Worm (Caenorhabditis elegans) whole organism, L4 larva: ENCODE results near the gene srt-6.
A peak's percentile ranks its signal among the peaks of the same experiment; 100 is the strongest.

ENCODE experiments used
- F26F4.8 ChIP-seq: fragments of 200-800 bp; sonication (Bioruptor generic); conservative IDR thresholded peaks from 2 replicates; pipeline ENCODE4 v1.3.6; 2022; ENCODE audit warnings: missing genetic modification characterization, missing compliant biosample characterization
- F37D6.2 ChIP-seq: sonication (generic microtip); optimal IDR thresholded peaks from 2 replicates; lab custom pipeline; 2016; ENCODE audit warnings: mild to moderate bottlenecking, missing genetic modification characterization, missing compliant biosample characterization
- R02D3.7 ChIP-seq: fragments of 150-350 bp; sonication (generic microtip); optimal IDR thresholded peaks from 3 replicates; lab custom pipeline; 2014; ENCODE audit warnings: missing biosample characterization, missing genetic modification characterization
- Y105C5A.15 ChIP-seq: fragments of 200-800 bp; sonication (Bioruptor generic); IDR thresholded peaks from 2 replicates; pipeline ENCODE4 v1.3.6; 2022; ENCODE audit warnings: missing genetic modification characterization, missing compliant biosample characterization
- ZK546.5 ChIP-seq, 2 experiments: sonication (generic microtip); optimal IDR thresholded peaks; 2 replicates each; lab custom pipeline; 2017; ENCODE audit warnings: missing biosample characterization in 2 of 2, missing genetic modification characterization in 2 of 2
- ama-1 ChIP-seq: fragments of 150-350 bp; optimal IDR thresholded peaks from 2 replicates; lab custom pipeline; 2014; ENCODE audit warnings: inconsistent platforms, mixed read lengths
- arid-1 ChIP-seq: fragments of 200-800 bp; sonication (Bioruptor generic); conservative IDR thresholded peaks from 2 replicates; pipeline ENCODE4 v1.3.6; 2022; ENCODE audit warnings: missing genetic modification reagents, missing genetic modification characterization, missing compliant biosample characterization
- attf-4 ChIP-seq: sonication (generic microtip); optimal IDR thresholded peaks from 3 replicates; lab custom pipeline; 2017; ENCODE audit warnings: missing biosample characterization, missing genetic modification characterization
- ceh-20 ChIP-seq: fragments of 200-800 bp; sonication (Bioruptor generic); IDR thresholded peaks from 2 replicates; pipeline ENCODE4 v1.3.6; 2022; ENCODE audit warnings: missing genetic modification reagents, missing genetic modification characterization, missing compliant biosample characterization
- ceh-32 ChIP-seq: sonication (generic microtip); optimal IDR thresholded peaks from 2 replicates; lab custom pipeline; 2016; ENCODE audit warnings: mild to moderate bottlenecking, missing genetic modification characterization, missing compliant biosample characterization; ENCODE audit not compliant: poor library complexity
- ceh-44 ChIP-seq: fragments of 200-800 bp; sonication (Bioruptor generic); IDR thresholded peaks from 2 replicates; pipeline ENCODE4 v1.3.6; 2022; ENCODE audit warnings: missing genetic modification reagents, missing genetic modification characterization, missing compliant biosample characterization
- daf-12 ChIP-seq: fragments of 150-350 bp; optimal IDR thresholded peaks from 2 replicates; lab custom pipeline; 2014; ENCODE audit warnings: missing biosample characterization, missing genetic modification reagents, missing genetic modification characterization
- daf-16 ChIP-seq, 3 experiments: sonication (generic microtip); optimal IDR thresholded peaks; 2 replicates each; lab custom pipeline; 2016 to 2017; ENCODE audit warnings: missing genetic modification characterization in 3 of 3, missing genetic modification reagents in 3 of 3, mild to moderate bottlenecking in 2 of 3, missing compliant biosample characterization in 2 of 3, missing biosample characterization in 1 of 3, moderate library complexity in 1 of 3
- daf-19 ChIP-seq: fragments of 200-800 bp; sonication (Bioruptor generic); conservative IDR thresholded peaks from 2 replicates; pipeline ENCODE4 v1.3.6; 2022; ENCODE audit warnings: missing genetic modification characterization, missing compliant biosample characterization
- daf-8 ChIP-seq: fragments of 200-800 bp; sonication (Bioruptor generic); IDR thresholded peaks from 2 replicates; pipeline ENCODE4 v1.3.6; 2022; ENCODE audit warnings: missing genetic modification characterization, missing compliant biosample characterization
- dve-1 ChIP-seq: sonication (generic microtip); optimal IDR thresholded peaks from 2 replicates; lab custom pipeline; 2017; ENCODE audit warnings: antibody characterized with exemption, mild to moderate bottlenecking, missing genetic modification characterization, missing compliant biosample characterization; ENCODE audit not compliant: insufficient read depth
- egl-43 ChIP-seq: fragments of 200-800 bp; sonication (Bioruptor generic); IDR thresholded peaks from 2 replicates; pipeline ENCODE4 v1.3.6; 2022; ENCODE audit warnings: missing genetic modification reagents, missing genetic modification characterization, missing compliant biosample characterization
- hif-1 ChIP-seq, 2 experiments: sonication (generic microtip); optimal IDR thresholded peaks; 2 replicates each; lab custom pipeline; 2016 to 2017; ENCODE audit warnings: missing compliant biosample characterization in 2 of 2, missing genetic modification characterization in 2 of 2, missing genetic modification reagents in 2 of 2, missing genotype in 2 of 2, mild to moderate bottlenecking in 1 of 2
- jun-1 ChIP-seq: fragments of 150-350 bp; optimal IDR thresholded peaks from 2 replicates; lab custom pipeline; 2014; ENCODE audit warnings: missing biosample characterization, missing genetic modification reagents, missing genetic modification characterization
- lim-7 ChIP-seq: fragments of 200-800 bp; sonication (Bioruptor generic); IDR thresholded peaks from 2 replicates; pipeline ENCODE4 v1.3.6; 2022; ENCODE audit warnings: missing genetic modification characterization, missing compliant biosample characterization
- lin-1 ChIP-seq: fragments of 200-800 bp; sonication (Bioruptor generic); IDR thresholded peaks from 2 replicates; pipeline ENCODE4 v1.3.6; 2022; ENCODE audit warnings: missing genetic modification reagents, missing genetic modification characterization, missing compliant biosample characterization
- lin-13 ChIP-seq: fragments of 150-350 bp; optimal IDR thresholded peaks from 2 replicates; lab custom pipeline; 2014; ENCODE audit warnings: missing biosample characterization, missing genetic modification reagents, missing genetic modification characterization
- lin-15B ChIP-seq: fragments of 150-350 bp; sonication (generic microtip); optimal IDR thresholded peaks from 3 replicates; lab custom pipeline; 2014; ENCODE audit warnings: missing biosample characterization, missing genetic modification characterization
- lin-38 ChIP-seq: fragments of 200-800 bp; sonication (Bioruptor generic); IDR thresholded peaks from 2 replicates; pipeline ENCODE4 v1.3.6; 2022; ENCODE audit warnings: missing genetic modification reagents, missing genetic modification characterization, missing compliant biosample characterization
- lir-3 ChIP-seq: sonication (generic microtip); optimal IDR thresholded peaks from 2 replicates; lab custom pipeline; 2016; ENCODE audit warnings: mild to moderate bottlenecking, missing genetic modification characterization, missing compliant biosample characterization
- lsy-2 ChIP-seq, 2 experiments: fragments of 150-350 bp in 1 of 2; sonication (generic microtip) in 1 of 2; optimal IDR thresholded peaks; 2 replicates each; lab custom pipeline; 2014 to 2017; ENCODE audit warnings: missing biosample characterization in 2 of 2, missing genetic modification characterization in 2 of 2
- madf-5 ChIP-seq, 2 experiments: fragments of 200-800 bp; sonication (Bioruptor generic); IDR thresholded peaks; 2 replicates each; pipeline ENCODE4 v1.3.6; 2022; ENCODE audit warnings: missing compliant biosample characterization in 2 of 2, missing genetic modification characterization in 2 of 2
- mdl-1 ChIP-seq, 2 experiments: fragments of 150-350 bp in 1 of 2; sonication (generic microtip) in 1 of 2; optimal IDR thresholded peaks; 2 replicates each; lab custom pipeline; 2014 to 2017; ENCODE audit warnings: missing biosample characterization in 2 of 2, missing genetic modification characterization in 2 of 2
- mes-2 ChIP-seq: sonication (generic microtip); optimal IDR thresholded peaks from 2 replicates; lab custom pipeline; 2016; ENCODE audit warnings: missing genotype, mild to moderate bottlenecking, missing genetic modification characterization, missing compliant biosample characterization; ENCODE audit not compliant: poor library complexity, severe bottlenecking
- mxl-2 ChIP-seq: fragments of 200-800 bp; sonication (Bioruptor generic); conservative IDR thresholded peaks from 2 replicates; pipeline ENCODE4 v1.3.6; 2022; ENCODE audit warnings: missing genetic modification reagents, missing genetic modification characterization, missing compliant biosample characterization
- mxl-3 ChIP-seq: fragments of 200-800 bp; sonication (Bioruptor generic); optimal IDR thresholded peaks from 2 replicates; lab custom pipeline; 2018; ENCODE audit warnings: mild to moderate bottlenecking, missing genetic modification characterization, missing compliant biosample characterization
- nhr-10 ChIP-seq: fragments of 150-350 bp; optimal IDR thresholded peaks from 2 replicates; lab custom pipeline; 2014; ENCODE audit warnings: missing biosample characterization, missing genetic modification characterization
- nhr-102 ChIP-seq: sonication (generic microtip); optimal IDR thresholded peaks from 2 replicates; lab custom pipeline; 2016; ENCODE audit warnings: mild to moderate bottlenecking, missing genetic modification characterization, moderate library complexity, missing compliant biosample characterization
- nhr-42 ChIP-seq: fragments of 200-800 bp; sonication (Bioruptor generic); IDR thresholded peaks from 2 replicates; pipeline ENCODE4 v1.3.6; 2022; ENCODE audit warnings: missing genetic modification characterization, missing compliant biosample characterization
- nhr-76 ChIP-seq: fragments of 150-350 bp; optimal IDR thresholded peaks from 2 replicates; lab custom pipeline; 2014; ENCODE audit warnings: missing biosample characterization, missing genetic modification characterization
- nhr-77 ChIP-seq: fragments of 150-350 bp; optimal IDR thresholded peaks from 2 replicates; lab custom pipeline; 2014; ENCODE audit warnings: missing biosample characterization, missing genetic modification characterization
- pha-4 ChIP-seq, 2 experiments: fragments of 150-350 bp in 1 of 2; fragments of 200-800 bp in 1 of 2; sonication (Bioruptor generic) in 1 of 2; IDR thresholded peaks in 1 of 2; optimal IDR thresholded peaks in 1 of 2; 2 replicates each; pipeline versions ENCODE4 v1.3.6 to Lab custom; 2014 to 2022; ENCODE audit warnings: missing genetic modification characterization in 2 of 2, missing genetic modification reagents in 2 of 2, missing biosample characterization in 1 of 2, missing compliant biosample characterization in 1 of 2
- php-3 ChIP-seq: fragments of 200-800 bp; sonication (Bioruptor generic); IDR thresholded peaks from 2 replicates; pipeline ENCODE4 v1.3.6; 2022; ENCODE audit warnings: missing genetic modification reagents, missing genetic modification characterization, missing compliant biosample characterization
- saeg-2 ChIP-seq: fragments of 200-800 bp; sonication (Bioruptor generic); IDR thresholded peaks from 2 replicates; pipeline ENCODE4 v1.3.6; 2022; ENCODE audit warnings: missing genetic modification reagents, missing genetic modification characterization, missing compliant biosample characterization
- skn-1 ChIP-seq: fragments of 150-350 bp; optimal IDR thresholded peaks from 2 replicates; lab custom pipeline; 2014; ENCODE audit warnings: missing biosample characterization, missing genetic modification characterization
- spr-1 ChIP-seq: sonication (generic microtip); optimal IDR thresholded peaks from 2 replicates; lab custom pipeline; 2016; ENCODE audit warnings: mild to moderate bottlenecking, missing genetic modification characterization, missing compliant biosample characterization
- tag-97 ChIP-seq: fragments of 200-800 bp; sonication (Bioruptor generic); IDR thresholded peaks from 2 replicates; pipeline ENCODE4 v1.3.6; 2022; ENCODE audit warnings: missing genetic modification characterization, missing compliant biosample characterization
- tra-1 ChIP-seq: fragments of 200-800 bp; sonication (Bioruptor generic); IDR thresholded peaks from 2 replicates; pipeline ENCODE4 v1.3.6; 2022; ENCODE audit warnings: missing genetic modification reagents, missing genetic modification characterization, missing compliant biosample characterization
- unc-62 ChIP-seq, 3 experiments: fragments of 150-350 bp in 1 of 3; sonication (generic microtip); optimal IDR thresholded peaks in 2 of 3; peaks in 1 of 3; 1 replicate in 1 of 3; 2 replicates in 2 of 3; lab custom pipeline; 2014 to 2017; ENCODE audit warnings: missing biosample characterization in 3 of 3, missing genetic modification characterization in 3 of 3, missing genetic modification reagents in 3 of 3, missing genotype in 1 of 3
- vab-7 ChIP-seq: fragments of 200-800 bp; sonication (Bioruptor generic); IDR thresholded peaks from 2 replicates; pipeline ENCODE4 v1.3.6; 2022; ENCODE audit warnings: missing genetic modification reagents, missing genetic modification characterization, missing compliant biosample characterization
- zip-2 ChIP-seq: fragments of 150-350 bp; optimal IDR thresholded peaks from 2 replicates; lab custom pipeline; 2014; ENCODE audit warnings: missing biosample characterization, missing genetic modification characterization
- ztf-11 ChIP-seq: fragments of 150-350 bp; optimal IDR thresholded peaks from 2 replicates; lab custom pipeline; 2014; ENCODE audit warnings: missing biosample characterization, missing genetic modification characterization
- ztf-7 ChIP-seq: fragments of 150-350 bp; optimal IDR thresholded peaks from 2 replicates; lab custom pipeline; 2014; ENCODE audit warnings: missing biosample characterization, missing genetic modification characterization

The srt-6 gene

DNA sequence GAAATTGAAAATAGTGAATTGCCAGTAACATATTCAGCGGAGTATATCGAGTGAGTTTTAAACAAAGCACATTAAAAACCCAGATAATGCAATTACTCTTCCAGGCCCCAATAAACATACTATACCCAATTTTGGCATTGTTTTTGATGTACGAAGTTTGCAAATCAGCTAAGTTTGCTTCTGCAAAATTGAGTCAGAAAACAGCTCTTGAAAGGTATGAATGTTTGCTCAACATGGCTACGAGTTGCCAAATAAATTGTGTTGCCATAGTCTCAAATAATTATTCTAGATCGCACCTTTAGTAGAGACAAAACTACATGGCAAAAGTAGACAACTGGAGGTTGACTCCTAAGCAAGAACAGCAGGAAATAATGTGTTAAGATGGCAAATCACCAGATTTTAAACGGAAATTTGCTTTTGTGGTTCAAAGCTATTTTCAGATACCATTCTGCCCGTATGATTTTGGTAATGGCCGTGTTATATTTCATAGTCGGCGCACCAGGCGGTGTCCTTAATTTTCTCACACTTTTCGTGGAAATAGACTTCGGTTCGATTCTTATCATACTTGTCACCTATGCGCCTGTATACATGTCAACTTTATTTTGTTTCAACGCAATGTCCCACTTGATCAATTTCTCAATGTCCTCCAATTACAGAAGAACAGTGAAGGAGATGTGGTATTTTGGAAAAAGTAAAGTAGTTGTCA lies 24.0 kb upstream of the srt-6 start (continued):
- TF ChIP-seq mes-2 (tag; lab: Kevin White, UChicago) (peak; percentile 29), lin-13 (GFP tag; lab: Kevin White, UChicago) (no peak), ama-1 (peak; percentile 73), daf-8 (0 out of 2 replicates have a peak, but pooled peaks have one; percentile 50), ceh-32 (tag; lab: Kevin White, UChicago) (no peak), F37D6.2 (tag; lab: Kevin White, UChicago) (no peak), daf-12 (tag; lab: Kevin White, UChicago) (no peak), php-3 (peak; percentile 60), ceh-44 (GFP tag; lab: Robert Waterston, UW) (no peak), ztf-7 (tag; lab: Kevin White, UChicago) (no peak), F26F4.8 (no peak), R02D3.7 (tag; lab: Kevin White, UChicago) (no peak), mdl-1 (tag; optimal IDR thresholded peaks at IDR 0.05; lab: Kevin White, UChicago) (no peak), nhr-76 (no peak), daf-19 (GFP tag; lab: Robert Waterston, UW) (no peak), ceh-20 (no peak), tra-1 (GFP tag; lab: Robert Waterston, UW) (peak; percentile 62), ztf-11 (tag; lab: Kevin White, UChicago) (no peak), nhr-10 (tag; lab: Kevin White, UChicago) (no peak), ZK546.5 (tag; optimal IDR thresholded peaks at IDR 0.05; lab: Kevin White, UChicago) (no peak), arid-1 (GFP tag; lab: Robert Waterston, UW) (peak; percentile 46; the same call in 1 of the 2 replicates), nhr-42 (GFP tag; lab: Robert Waterston, UW) (no peak), lim-7 (GFP tag; lab: Robert Waterston, UW) (0 out of 2 replicates have a peak, but pooled peaks have one; percentile 42), vab-7 (no peak), lsy-2 (tag; optimal IDR thresholded peaks at IDR 0.05; lab: Kevin White, UChicago) (peak in 1 of 2 experiments; percentile 7), daf-16 (GFP tag; optimal IDR thresholded peaks at IDR 0.05; lab: Kevin White, UChicago) (peak in 1 of 2 experiments; percentile 27), daf-16 (tag; optimal IDR thresholded peaks at IDR 0.05; lab: Kevin White, UChicago) (peak; percentile 37), lin-1 (GFP tag; lab: Robert Waterston, UW) (peak; percentile 58; the same call in 1 of the 2 replicates), lir-3 (no peak), saeg-2 (GFP tag; lab: Robert Waterston, UW) (no peak), tag-97 (GFP tag; lab: Robert Waterston, UW) (no peak), spr-1 (peak; percentile 40), madf-5 (GFP tag; IDR thresholded peaks at IDR 0.05; lab: Robert Waterston, UW) (peak; percentile 9 to 66; a peak in 1 of 4 replicates), egl-43 (peak; percentile 14; the same call in 1 of the 2 replicates), nhr-77 (tag; lab: Kevin White, UChicago) (no peak), Y105C5A.15 (0 out of 2 replicates have a peak, but pooled peaks have one; percentile 2), skn-1 (no peak), mxl-2 (GFP tag; lab: Robert Waterston, UW) (no peak), zip-2 (tag; lab: Kevin White, UChicago) (no peak), mxl-3 (GFP tag; lab: Kevin White, UChicago) (no peak), hif-1 (tag; optimal IDR thresholded peaks at IDR 0.05; lab: Kevin White, UChicago) (peak in 1 of 2 experiments; percentile 11), dve-1 (tag; lab: Kevin White, UChicago) (peak; percentile 69), lin-15B (tag; lab: Kevin White, UChicago) (no peak), pha-4 (GFP tag; IDR thresholded peaks at IDR 0.05; lab: Robert Waterston, UW) (peak; percentile 39; the same call in 1 of the 2 replicates), pha-4 (tag; optimal IDR thresholded peaks at IDR 0.05; lab: Kevin White, UChicago) (no peak), attf-4 (tag; lab: Kevin White, UChicago) (no peak), nhr-102 (tag; lab: Kevin White, UChicago) (peak; percentile 68), lin-38 (GFP tag; lab: Robert Waterston, UW) (peak; percentile 47), unc-62 (GFP tag; optimal IDR thresholded peaks at IDR 0.05 in 1 of 2; lab: Kevin White, UChicago) (peak in 1 of 2 experiments; percentile 74), unc-62 (tag; optimal IDR thresholded peaks at IDR 0.05; lab: Kevin White, UChicago) (no peak), jun-1 (tag; lab: Kevin White, UChicago) (no peak)
